Worm (Caenorhabditis elegans): Measurements from ENCODE around the gene mlt-7.

The mlt-7 gene

DNA sequence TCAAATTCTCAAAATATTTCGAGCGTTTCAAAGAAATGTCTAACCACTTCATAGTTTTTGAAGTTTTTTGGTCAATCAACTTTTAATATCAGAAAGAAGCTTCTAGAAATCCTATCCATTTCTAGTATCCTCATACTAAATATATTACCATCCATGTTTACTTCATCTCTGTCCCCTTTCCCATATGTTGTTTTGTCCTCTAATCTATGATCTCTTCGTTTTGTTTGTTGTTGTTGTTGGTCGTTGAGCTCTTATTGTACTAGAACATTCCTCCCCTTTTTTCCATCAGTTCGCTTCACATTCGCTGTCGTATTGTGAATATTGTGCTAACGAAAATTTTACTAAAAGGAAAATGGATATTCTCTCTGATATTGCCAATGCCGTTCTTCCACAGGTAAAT is 24.5 kb downstream of the mlt-7 start, which contains the start of gene sod-5:
Gene sod-5 (plus strand): TSS at position 301 of the 400 bp plus-strand sequence.
- no peak for TF ChIP-seq ZK546.5 (tag; optimal IDR thresholded peaks at IDR 0.05)
- no peak for TF ChIP-seq nhr-129 (tag; optimal IDR thresholded peaks at IDR 0.05)

DNA sequence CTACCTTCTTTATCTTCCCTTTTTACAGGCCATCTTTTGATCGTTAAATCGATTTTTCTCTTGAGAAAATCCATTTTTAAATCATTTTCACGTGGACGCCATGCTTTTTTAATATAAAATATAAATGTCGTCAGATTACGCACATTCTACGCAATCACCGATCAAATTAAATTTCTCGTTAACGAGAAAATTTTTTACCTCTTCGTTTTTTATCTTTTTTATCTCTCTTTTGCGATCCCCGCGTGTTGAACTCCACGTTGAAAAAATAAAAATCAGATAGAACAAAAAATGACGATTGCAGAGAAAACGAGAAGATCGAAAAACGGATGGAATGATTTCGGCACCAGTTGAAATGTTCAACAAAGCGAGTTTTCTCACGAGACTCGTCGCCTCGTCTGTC is 27.1 kb downstream of the mlt-7 start, which contains the start of gene bpnt-1:
Gene bpnt-1 (plus strand): TSS at position 301 of the 400 bp plus-strand sequence.
- TF ChIP-seq nhr-10 (tag; optimal IDR thresholded peaks at IDR 0.05), result no peak
- no peak for TF ChIP-seq elt-1 (tag; optimal IDR thresholded peaks at IDR 0.05)
- TF ChIP-seq ZK546.5 (tag; optimal IDR thresholded peaks at IDR 0.05), result no peak
- peak; percentile 14 for TF ChIP-seq sma-9 (GFP tag; optimal IDR thresholded peaks at IDR 0.05)
- TF ChIP-seq sma-9 (tag; optimal IDR thresholded peaks at IDR 0.05), result no peak
- peak; percentile 27 for TF ChIP-seq nhr-21 (tag; optimal IDR thresholded peaks at IDR 0.05)
- no peak for TF ChIP-seq mdl-1 (tag; optimal IDR thresholded peaks at IDR 0.05)
- no peak for TF ChIP-seq unc-62 (GFP tag; optimal IDR thresholded peaks at IDR 0.05)
- TF ChIP-seq F13H6.1 (tag; optimal IDR thresholded peaks at IDR 0.05), result no peak
- TF ChIP-seq mab-5 (tag; optimal IDR thresholded peaks at IDR 0.05), result no peak
- no peak for TF ChIP-seq dmd-4 (tag; optimal IDR thresholded peaks at IDR 0.05)
- TF ChIP-seq skn-1 (tag; optimal IDR thresholded peaks at IDR 0.05), result no peak
- TF ChIP-seq C34F6.9 (tag; optimal IDR thresholded peaks at IDR 0.05), result peak; percentile 12
- TF ChIP-seq ceh-16 (tag; optimal IDR thresholded peaks at IDR 0.05), result no peak
- TF ChIP-seq elt-3 (tag; optimal IDR thresholded peaks at IDR 0.05), result no peak
- TF ChIP-seq Y55F3AM.14 (GFP tag; optimal IDR thresholded peaks at IDR 0.05), result no peak
- no peak for TF ChIP-seq nhr-6 (tag; optimal IDR thresholded peaks at IDR 0.05)
- TF ChIP-seq egl-27 (tag; optimal IDR thresholded peaks at IDR 0.05), result no peak
- no peak for TF ChIP-seq nhr-25 (tag; optimal IDR thresholded peaks at IDR 0.05)
- no peak for TF ChIP-seq blmp-1 (tag; optimal IDR thresholded peaks at IDR 0.05; ENCODE audit: insufficient read depth)
- no peak for TF ChIP-seq ztf-11 (tag; optimal IDR thresholded peaks at IDR 0.05)
- TF ChIP-seq lsy-2 (tag; optimal IDR thresholded peaks at IDR 0.05), result no peak
- no peak for TF ChIP-seq ztf-4 (tag; optimal IDR thresholded peaks at IDR 0.05)

DNA sequence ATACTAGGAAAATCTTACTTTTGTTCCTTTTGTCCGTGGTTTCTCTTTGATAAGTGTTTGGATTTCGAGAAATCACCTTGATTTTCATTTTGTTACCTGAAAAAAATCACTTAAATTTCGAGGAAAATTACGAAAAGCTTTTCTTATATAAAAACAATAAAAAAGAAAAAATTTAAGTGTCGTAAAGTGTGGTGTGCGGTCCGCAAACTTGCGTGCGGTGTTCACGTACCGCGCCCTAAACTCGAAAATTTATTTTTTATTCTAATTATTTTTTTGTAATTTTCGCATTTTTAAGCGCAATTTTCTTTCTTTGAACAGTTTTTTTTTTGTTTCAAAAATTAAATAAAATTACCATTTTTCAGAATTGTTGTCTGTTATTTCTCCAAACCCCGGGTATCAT is 32.0 kb downstream of the mlt-7 start, which contains the start of the genes dcaf-13 and toe-1:
Gene dcaf-13 (minus strand): TSS at position 96 of the 400 bp plus-strand sequence.
Gene toe-1 (plus strand): TSS at position 361 of the 400 bp plus-strand sequence.
- TF ChIP-seq C34F6.9 (tag; optimal IDR thresholded peaks at IDR 0.05), result no peak
- no peak for TF ChIP-seq ztf-11 (tag; optimal IDR thresholded peaks at IDR 0.05)
- TF ChIP-seq gmeb-1 (tag; optimal IDR thresholded peaks at IDR 0.05), result peak; percentile 26
- TF ChIP-seq skn-1 (tag; optimal IDR thresholded peaks at IDR 0.05), result no peak
- TF ChIP-seq ceh-16 (tag; optimal IDR thresholded peaks at IDR 0.05), result no peak

DNA sequence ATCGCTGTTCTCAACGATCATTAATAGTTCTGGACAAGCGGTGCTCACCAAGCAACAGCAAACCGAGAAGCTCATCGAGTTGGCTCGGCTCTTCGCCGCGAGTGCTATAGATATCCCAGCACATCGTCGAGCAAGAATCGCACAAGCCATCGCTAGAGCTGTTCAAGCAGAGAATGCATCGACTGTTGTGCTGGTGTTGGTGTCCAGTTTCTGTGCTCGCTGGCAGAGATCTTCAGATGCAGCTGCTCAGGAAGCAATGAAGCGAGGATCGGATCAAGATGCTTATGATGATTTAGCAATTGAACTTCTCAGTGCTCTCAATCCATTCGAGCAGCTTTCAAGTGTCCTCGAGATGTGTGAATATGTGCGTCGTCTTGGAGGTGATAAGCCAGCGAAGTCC is 35.3 kb downstream of the mlt-7 start:
- TF ChIP-seq ZK546.5 (tag; optimal IDR thresholded peaks at IDR 0.05) (no peak), ztf-4 (tag; optimal IDR thresholded peaks at IDR 0.05) (no peak), aly-2 (tag; optimal IDR thresholded peaks at IDR 0.05) (no peak), fos-1 (tag; optimal IDR thresholded peaks at IDR 0.05) (no peak), mbf-1 (tag; optimal IDR thresholded peaks at IDR 0.05) (no peak), ama-1 (optimal IDR thresholded peaks at IDR 0.05) (no peak), nhr-25 (tag; optimal IDR thresholded peaks at IDR 0.05) (no peak), ztf-11 (tag; optimal IDR thresholded peaks at IDR 0.05) (no peak), mab-5 (tag; optimal IDR thresholded peaks at IDR 0.05) (no peak)

DNA sequence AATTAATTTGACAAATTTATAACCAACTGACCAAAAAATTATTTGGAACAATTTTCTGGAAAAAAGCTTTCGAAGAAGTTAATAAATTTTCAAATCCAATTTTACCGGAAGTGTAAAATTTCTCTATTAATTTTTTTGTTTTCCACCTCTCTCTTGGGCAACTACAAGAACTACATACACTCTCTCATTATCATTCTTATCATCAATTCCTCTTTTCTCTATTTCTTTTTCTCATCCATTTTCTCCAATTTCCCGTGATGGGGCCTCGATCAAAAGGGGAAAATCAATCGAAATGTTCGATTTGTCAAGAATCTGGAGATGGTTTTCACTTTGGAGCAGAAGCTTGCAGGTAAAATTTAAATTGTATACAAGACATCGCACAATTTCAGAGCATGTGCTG is 40.3 kb downstream of the mlt-7 start, which contains the start of gene nhr-109:
Gene nhr-109 (plus strand): TSS at position 222 of the 400 bp plus-strand sequence.
- TF ChIP-seq gmeb-1 (tag; optimal IDR thresholded peaks at IDR 0.05) (peak; percentile 12), unc-39 (tag; optimal IDR thresholded peaks at IDR 0.05) (no peak), ztf-1 (GFP tag; conservative IDR thresholded peaks at IDR 0.05) (no peak), peb-1 (tag; optimal IDR thresholded peaks at IDR 0.05) (no peak), C34F6.9 (tag; optimal IDR thresholded peaks at IDR 0.05) (no peak), lin-11 (tag; optimal IDR thresholded peaks at IDR 0.05) (no peak), lin-13 (GFP tag; optimal IDR thresholded peaks at IDR 0.05) (no peak), unc-62 (GFP tag; optimal IDR thresholded peaks at IDR 0.05) (no peak), ama-1 (optimal IDR thresholded peaks at IDR 0.05) (peak; percentile 3), ztf-11 (tag; optimal IDR thresholded peaks at IDR 0.05) (no peak), nhr-12 (tag; optimal IDR thresholded peaks at IDR 0.05) (no peak), elt-1 (tag; optimal IDR thresholded peaks at IDR 0.05) (no peak), unc-55 (GFP tag; optimal IDR thresholded peaks at IDR 0.05) (no peak), lsy-2 (tag; optimal IDR thresholded peaks at IDR 0.05) (no peak), sem-4 (tag; optimal IDR thresholded peaks at IDR 0.05) (no peak), fos-1 (tag; optimal IDR thresholded peaks at IDR 0.05) (peak; percentile 42), dmd-4 (tag; optimal IDR thresholded peaks at IDR 0.05) (no peak)

Measured in whole organism, L2 larva.